Fruit fly (Drosophila melanogaster) whole organism, embryonic: ENCODE data around the gene EndoGI.

Source experiments
- Adf1 ChIP-seq: fragments of 200-800 bp; sonication (Bioruptor generic); IDR thresholded peaks from 2 replicates; pipeline ENCODE4 v1.3.6; 2022; ENCODE audit warnings: missing biosample characterization, missing genetic modification characterization
- Awh ChIP-seq: fragments of 200-800 bp; sonication (Bioruptor generic); IDR thresholded peaks from 2 replicates; pipeline ENCODE4, ENCODE4 v1.3.6; 2022; ENCODE audit warnings: missing biosample characterization, missing genetic modification characterization
- Bdp1 ChIP-seq: fragments of 200-800 bp; sonication (Bioruptor generic); optimal IDR thresholded peaks from 3 replicates; lab custom pipeline; 2016; ENCODE audit warnings: missing biosample characterization, missing genetic modification characterization
- Bteb2 ChIP-seq: fragments of 200-800 bp; sonication (Bioruptor generic); optimal IDR thresholded peaks from 2 replicates; lab custom pipeline; 2016; ENCODE audit warnings: missing biosample characterization, missing genetic modification characterization
- C15 ChIP-seq: fragments of 200-800 bp; sonication (Bioruptor generic); IDR thresholded peaks from 3 replicates; pipeline ENCODE4 v1.3.6; 2022; ENCODE audit warnings: missing biosample characterization, missing genetic modification characterization
- CG10565 ChIP-seq: fragments of 200-800 bp; sonication (Bioruptor generic); optimal IDR thresholded peaks from 3 replicates; lab custom pipeline; 2016; ENCODE audit warnings: missing biosample characterization, mild to moderate bottlenecking, missing genetic modification characterization
- CG11504 ChIP-seq: fragments of 200-800 bp; sonication (Bioruptor generic); optimal IDR thresholded peaks from 3 replicates; lab custom pipeline; 2019; ENCODE audit warnings: missing biosample characterization, mild to moderate bottlenecking, missing genetic modification characterization, moderate library complexity
- CG12659 ChIP-seq: fragments of 200-800 bp; sonication (Bioruptor generic); optimal IDR thresholded peaks from 3 replicates; lab custom pipeline; 2017; ENCODE audit warnings: mild to moderate bottlenecking, missing biosample characterization, missing genetic modification reagents, missing genetic modification characterization
- CG13123 ChIP-seq: fragments of 200-800 bp; sonication (Bioruptor generic); optimal IDR thresholded peaks from 2 replicates; lab custom pipeline; 2016; ENCODE audit warnings: missing biosample characterization, missing genetic modification characterization
- CG13894 ChIP-seq: fragments of 200-800 bp; sonication (Bioruptor generic); optimal IDR thresholded peaks from 3 replicates; lab custom pipeline; 2018; ENCODE audit warnings: missing biosample characterization, mild to moderate bottlenecking, missing genetic modification characterization, moderate library complexity
- CG14860 ChIP-seq: fragments of 200-800 bp; sonication (Bioruptor generic); IDR thresholded peaks from 3 replicates; pipeline ENCODE4 v1.3.6; 2022; ENCODE audit warnings: missing biosample characterization, missing genetic modification characterization; ENCODE audit not compliant: partially characterized antibody
- CG15696 ChIP-seq: fragments of 200-800 bp; sonication (Bioruptor generic); optimal IDR thresholded peaks from 2 replicates; lab custom pipeline; 2019; ENCODE audit warnings: missing biosample characterization, mild to moderate bottlenecking, missing genetic modification characterization, moderate library complexity
- CG16813 ChIP-seq: fragments of 200-800 bp; sonication (Bioruptor generic); IDR thresholded peaks from 3 replicates; pipeline ENCODE4 v1.3.6; 2022; ENCODE audit warnings: missing biosample characterization, missing genetic modification characterization; ENCODE audit not compliant: partially characterized antibody
- CG17802 ChIP-seq: fragments of 200-800 bp; sonication (Bioruptor generic); optimal IDR thresholded peaks from 2 replicates; lab custom pipeline; 2018; ENCODE audit warnings: missing biosample characterization, mild to moderate bottlenecking, missing genetic modification characterization, moderate library complexity
- CG18764 ChIP-seq: fragments of 200-800 bp; sonication (Bioruptor generic); optimal IDR thresholded peaks from 3 replicates; lab custom pipeline; 2016; ENCODE audit warnings: missing biosample characterization, missing genetic modification characterization
- CG2199 ChIP-seq: fragments of 200-800 bp; sonication (Bioruptor generic); IDR thresholded peaks from 3 replicates; pipeline ENCODE4 v1.3.6; 2022; ENCODE audit warnings: missing biosample characterization, missing genetic modification characterization
- CG31388 ChIP-seq: fragments of 200-800 bp; sonication (Bioruptor generic); optimal IDR thresholded peaks from 2 replicates; lab custom pipeline; 2016; ENCODE audit warnings: missing biosample characterization, missing genetic modification characterization
- CG9215 ChIP-seq: fragments of 200-800 bp; sonication (Bioruptor generic); IDR thresholded peaks from 2 replicates; pipeline ENCODE4 v1.3.6; 2022; ENCODE audit warnings: missing biosample characterization, missing genetic modification characterization
- CG9437 ChIP-seq: fragments of 200-800 bp; sonication (Bioruptor generic); optimal IDR thresholded peaks from 2 replicates; lab custom pipeline; 2018; ENCODE audit warnings: missing biosample characterization, mild to moderate bottlenecking, missing genetic modification characterization
- CrebB ChIP-seq: fragments of 200-800 bp; sonication (Bioruptor generic); optimal IDR thresholded peaks from 3 replicates; lab custom pipeline; 2018; ENCODE audit warnings: missing biosample characterization, mild to moderate bottlenecking, missing genetic modification characterization
- Deaf1 ChIP-seq: fragments of 200-800 bp; optimal IDR thresholded peaks from 3 replicates; lab custom pipeline; 2019; ENCODE audit warnings: missing biosample characterization, mild to moderate bottlenecking, missing genetic modification characterization, moderate library complexity
- Dll ChIP-seq: fragments of 200-800 bp; sonication (Bioruptor generic); IDR thresholded peaks from 4 replicates; pipeline ENCODE4 v1.3.6; 2022; ENCODE audit warnings: missing biosample characterization, missing genetic modification characterization; ENCODE audit not compliant: partially characterized antibody
- Ets65A ChIP-seq: fragments of 200-800 bp; sonication (Bioruptor generic); peaks from one replicate; lab custom pipeline; 2016; ENCODE audit warnings: missing biosample characterization, missing genetic modification characterization
- GATAe ChIP-seq: fragments of 200-800 bp; sonication (Bioruptor generic); conservative IDR thresholded peaks from 2 replicates; pipeline ENCODE4 v1.3.6; 2022; ENCODE audit warnings: missing biosample characterization, missing genetic modification characterization
- Lhr ChIP-seq: fragments of 200-800 bp; sonication (Bioruptor generic); optimal IDR thresholded peaks from 3 replicates; lab custom pipeline; 2017; ENCODE audit warnings: mild to moderate bottlenecking, missing biosample characterization, missing genetic modification reagents, missing genetic modification characterization
- Med ChIP-seq: fragments of 200-800 bp; sonication (Bioruptor generic); peaks from one replicate; lab custom pipeline; 2016; ENCODE audit warnings: missing biosample characterization, missing genetic modification characterization, mild to moderate bottlenecking, inconsistent platforms, moderate library complexity
- Oli ChIP-seq: fragments of 200-800 bp; sonication (Bioruptor generic); optimal IDR thresholded peaks from 2 replicates; lab custom pipeline; 2018; ENCODE audit warnings: missing biosample characterization, mild to moderate bottlenecking, missing genetic modification characterization, moderate library complexity
- Taf1 ChIP-seq: fragments of 200-800 bp; sonication (Bioruptor generic); IDR thresholded peaks from 2 replicates; pipeline ENCODE4 v1.3.6; 2022; ENCODE audit warnings: missing biosample characterization, missing genetic modification characterization
- bowl ChIP-seq: fragments of 200-800 bp; sonication (Bioruptor generic); IDR thresholded peaks from 2 replicates; pipeline ENCODE4 v1.3.6; 2022; ENCODE audit warnings: missing biosample characterization, missing genetic modification characterization
- chif ChIP-seq, 2 experiments: fragments of 200-800 bp; sonication (Bioruptor generic); optimal IDR thresholded peaks; 3 replicates each; lab custom pipeline; 2016; ENCODE audit warnings: missing biosample characterization in 2 of 2, missing genetic modification characterization in 2 of 2
- da ChIP-seq: fragments of 200-800 bp; sonication (Bioruptor generic); optimal IDR thresholded peaks from 2 replicates; lab custom pipeline; 2016; ENCODE audit warnings: missing biosample characterization, missing genetic modification characterization
- dan ChIP-seq: fragments of 200-800 bp; sonication (Bioruptor generic); IDR thresholded peaks from 2 replicates; pipeline ENCODE4 v1.3.6; 2022; ENCODE audit warnings: missing biosample characterization, missing genetic modification characterization
- dysf ChIP-seq: fragments of 200-800 bp; sonication (Bioruptor generic); IDR thresholded peaks from 3 replicates; pipeline ENCODE4 v1.3.6; 2022; ENCODE audit warnings: missing biosample characterization, missing genetic modification characterization
- ems ChIP-seq: fragments of 200-800 bp; sonication (Bioruptor generic); optimal IDR thresholded peaks from 3 replicates; lab custom pipeline; 2016; ENCODE audit warnings: missing biosample characterization, missing genetic modification characterization
- grau ChIP-seq: fragments of 200-800 bp; optimal IDR thresholded peaks from 3 replicates; lab custom pipeline; 2019; ENCODE audit warnings: missing biosample characterization, mild to moderate bottlenecking, missing genetic modification characterization, moderate library complexity
- h ChIP-seq: fragments of >200 bp; optimal IDR thresholded peaks from 2 replicates; lab custom pipeline; 2017
- jigr1 ChIP-seq: fragments of 200-800 bp; sonication (Bioruptor generic); IDR thresholded peaks from 3 replicates; pipeline ENCODE4 v1.3.6; 2022; ENCODE audit warnings: missing biosample characterization, missing genetic modification characterization
- klu ChIP-seq: fragments of 200-800 bp; sonication (Bioruptor generic); IDR thresholded peaks from 2 replicates; pipeline ENCODE4 v1.3.6; 2022; ENCODE audit warnings: missing biosample characterization, missing genetic modification characterization
- lbe ChIP-seq: fragments of 200-800 bp; sonication (Bioruptor generic); optimal IDR thresholded peaks from 2 replicates; lab custom pipeline; 2016; ENCODE audit warnings: missing biosample characterization, mild to moderate bottlenecking, missing genetic modification characterization
- lilli ChIP-seq: fragments of 200-800 bp; sonication (Bioruptor generic); optimal IDR thresholded peaks from 3 replicates; lab custom pipeline; 2016; ENCODE audit warnings: missing biosample characterization, missing genetic modification characterization
- mld ChIP-seq: fragments of 200-800 bp; sonication (Bioruptor generic); IDR thresholded peaks from 3 replicates; pipeline ENCODE4 v1.3.6; 2022; ENCODE audit warnings: missing biosample characterization, missing genetic modification characterization; ENCODE audit not compliant: partially characterized antibody
- nau ChIP-seq: fragments of 200-800 bp; sonication (Bioruptor generic); optimal IDR thresholded peaks from 3 replicates; lab custom pipeline; 2017; ENCODE audit warnings: missing biosample characterization, mild to moderate bottlenecking, missing genetic modification characterization, missing genetic modification reagents
- nerfin-2 ChIP-seq: fragments of 200-800 bp; sonication (Bioruptor generic); IDR thresholded peaks from 2 replicates; pipeline ENCODE4 v1.3.6; 2022; ENCODE audit warnings: missing biosample characterization, missing genetic modification characterization; ENCODE audit not compliant: partially characterized antibody
- peb ChIP-seq: fragments of 200-800 bp; sonication (Bioruptor generic); IDR thresholded peaks from 2 replicates; pipeline ENCODE4 v1.3.6; 2022; ENCODE audit warnings: missing biosample characterization, missing genetic modification characterization
- psq ChIP-seq: fragments of 200-800 bp; sonication (Bioruptor generic); optimal IDR thresholded peaks from 2 replicates; lab custom pipeline; 2017; ENCODE audit warnings: missing biosample characterization, missing genetic modification characterization
- slbo ChIP-seq: fragments of 200-800 bp; sonication (Bioruptor generic); IDR thresholded peaks from 2 replicates; pipeline ENCODE4 v1.3.6; 2022; ENCODE audit warnings: missing biosample characterization, missing genetic modification characterization
- sob ChIP-seq: fragments of 200-800 bp; sonication (Bioruptor generic); IDR thresholded peaks from 2 replicates; pipeline ENCODE4 v1.3.6; 2022; ENCODE audit warnings: missing biosample characterization, missing genetic modification characterization
- trh ChIP-seq: fragments of 200-800 bp; sonication (Bioruptor generic); optimal IDR thresholded peaks from 2 replicates; lab custom pipeline; 2016; ENCODE audit warnings: missing biosample characterization, missing genetic modification characterization
- tup ChIP-seq: fragments of 200-800 bp; sonication (Bioruptor generic); optimal IDR thresholded peaks from 2 replicates; lab custom pipeline; 2016; ENCODE audit warnings: missing biosample characterization, mild to moderate bottlenecking, missing genetic modification characterization, moderate library complexity
- vnd ChIP-seq: fragments of 200-800 bp; sonication (Bioruptor generic); IDR thresholded peaks from 3 replicates; pipeline ENCODE4 v1.3.6; 2022; ENCODE audit warnings: missing biosample characterization, missing genetic modification characterization; ENCODE audit not compliant: partially characterized antibody
- yki ChIP-seq: fragments of >200 bp; optimal IDR thresholded peaks from 3 replicates; lab custom pipeline; 2018

Gene EndoGI

DNA sequence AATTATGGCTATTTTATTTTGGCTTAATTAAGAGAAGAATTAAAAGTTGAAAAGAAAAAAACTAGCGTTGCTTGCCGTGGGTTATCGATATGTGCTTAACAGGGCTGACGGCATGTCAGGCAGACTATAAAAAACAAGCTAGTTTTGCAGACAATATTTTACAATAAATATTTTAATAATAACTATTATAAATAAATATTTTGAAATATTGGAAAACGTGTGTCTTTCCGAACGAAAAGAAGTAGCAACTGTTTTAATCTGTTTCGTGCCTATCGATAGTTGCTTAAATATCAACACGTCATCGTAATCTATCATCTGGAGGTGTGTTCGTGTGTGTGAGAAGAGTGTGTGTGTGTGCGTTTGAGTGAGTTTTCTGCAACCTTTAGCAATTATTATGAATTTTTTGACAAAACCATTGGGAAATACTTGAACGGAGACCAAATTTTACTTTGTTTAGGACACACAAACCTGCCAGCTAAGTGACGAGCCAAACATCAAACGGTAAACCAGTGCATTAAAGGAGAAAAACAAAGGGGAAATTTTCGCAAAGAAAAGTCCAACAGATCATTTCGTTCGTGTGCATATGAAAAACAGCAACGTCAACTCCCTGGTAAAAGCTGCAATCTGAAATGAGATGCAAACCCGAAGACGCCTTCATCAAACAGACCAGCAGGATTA, 49.7 kb downstream of the EndoGI start, which contains the start of the genes CG5861 and Syx5 (continued):
- TF ChIP-seq Deaf1 (tag; lab: Kevin White, UChicago), result no peak
- TF ChIP-seq Lhr (GFP tag; lab: Kevin White, UChicago), result no peak
- TF ChIP-seq CG13894 (tag; lab: Kevin White, UChicago), result no peak
- peak; percentile 93 for TF ChIP-seq vnd (GFP tag; lab: Robert Waterston, UW)
- TF ChIP-seq sob (GFP tag; lab: Robert Waterston, UW), result peak; percentile 68; the same call in 1 of the 2 replicates
- peak; percentile 57 for TF ChIP-seq lilli (GFP tag; lab: Kevin White, UChicago)
- no peak for TF ChIP-seq CG10565 (GFP tag; lab: Kevin White, UChicago)
- TF ChIP-seq CG14860, result peak; percentile 88
- no peak for TF ChIP-seq CG2199 (GFP tag; lab: Robert Waterston, UW)
- TF ChIP-seq grau (tag; lab: Kevin White, UChicago), result peak; percentile 74
- no peak for TF ChIP-seq CG13123 (GFP tag; lab: Kevin White, UChicago)
- peak; percentile 81 for TF ChIP-seq CG12659 (GFP tag; lab: Kevin White, UChicago)
- no peak for TF ChIP-seq C15 (GFP tag; lab: Robert Waterston, UW)
- TF ChIP-seq CG16813, result peak; percentile 87
- TF ChIP-seq Adf1 (GFP tag; lab: Robert Waterston, UW), result peak; percentile 47; the same call in 1 of the 2 replicates
- TF ChIP-seq CG9215 (GFP tag; lab: Robert Waterston, UW), result no peak; the same call in 1 of the 2 replicates
- peak; percentile 27 for TF ChIP-seq CG15696
- no peak for TF ChIP-seq jigr1
- TF ChIP-seq yki (lab: Kevin White, UChicago), result no peak
- TF ChIP-seq Ets65A, result peak; percentile 95
- peak; percentile 53 for TF ChIP-seq nau (GFP tag; lab: Kevin White, UChicago)
- TF ChIP-seq peb (GFP tag; lab: Robert Waterston, UW), result no peak
- no peak for TF ChIP-seq Bdp1 (GFP tag; lab: Kevin White, UChicago)
- no peak for TF ChIP-seq Awh
- peak; percentile 98 for TF ChIP-seq Dll (GFP tag; lab: Robert Waterston, UW)
- TF ChIP-seq klu (GFP tag; lab: Robert Waterston, UW), result no peak
- TF ChIP-seq Oli (tag; lab: Kevin White, UChicago), result no peak
- TF ChIP-seq nerfin-2, result peak; percentile 77
- no peak for TF ChIP-seq ems (GFP tag; lab: Kevin White, UChicago)
- no peak for TF ChIP-seq trh
- TF ChIP-seq chif (GFP tag; optimal IDR thresholded peaks at IDR 0.05; lab: Kevin White, UChicago), result no peak
- TF ChIP-seq Med, result peak; percentile 48
- 0 out of 3 replicates have a peak, but pooled peaks have one; percentile 24 for TF ChIP-seq dysf (GFP tag; lab: Robert Waterston, UW)
- TF ChIP-seq da, result no peak
- TF ChIP-seq CG11504, result no peak
- no peak for TF ChIP-seq CG31388 (GFP tag; lab: Kevin White, UChicago)
- peak; percentile 50 for TF ChIP-seq CrebB
- no peak for TF ChIP-seq psq (GFP tag; lab: Kevin White, UChicago)
- TF ChIP-seq CG18764 (GFP tag; lab: Kevin White, UChicago), result peak; percentile 29
- TF ChIP-seq bowl (GFP tag; lab: Robert Waterston, UW), result no peak
- peak; percentile 2 for TF ChIP-seq Bteb2 (GFP tag; lab: Kevin White, UChicago)
- no peak for TF ChIP-seq h (lab: Kevin White, UChicago)
- TF ChIP-seq dan, result no peak
- peak; percentile 80 for TF ChIP-seq slbo
- peak; percentile 71; the same call in 2 of the 3 replicates for TF ChIP-seq mld (GFP tag; lab: Robert Waterston, UW)
- 0 out of 2 replicates have a peak, but pooled peaks have one; percentile 30 for TF ChIP-seq GATAe
- peak; percentile 82 for TF ChIP-seq lbe (GFP tag; lab: Kevin White, UChicago)
- TF ChIP-seq tup (GFP tag; lab: Kevin White, UChicago), result peak; percentile 37
- no peak for TF ChIP-seq Taf1 (GFP tag; lab: Robert Waterston, UW)
- peak; percentile 7 for TF ChIP-seq CG9437 (GFP tag; lab: Kevin White, UChicago)
- TF ChIP-seq CG17802 (tag; lab: Kevin White, UChicago), result no peak
